Fruit fly (Drosophila melanogaster) whole organism, embryonic: ENCODE results near the gene CG43407.

Experiments
- Abd-B ChIP-seq: fragments of 200-800 bp; sonication (Bioruptor generic); optimal IDR thresholded peaks from 2 replicates; lab custom pipeline; 2018; ENCODE audit warnings: missing biosample characterization, mild to moderate bottlenecking, missing genetic modification characterization, moderate library complexity
- CG11504 ChIP-seq: fragments of 200-800 bp; sonication (Bioruptor generic); optimal IDR thresholded peaks from 3 replicates; lab custom pipeline; 2019; ENCODE audit warnings: missing biosample characterization, mild to moderate bottlenecking, missing genetic modification characterization, moderate library complexity
- CG15514 ChIP-seq: fragments of 200-800 bp; sonication (Bioruptor generic); optimal IDR thresholded peaks from 3 replicates; lab custom pipeline; 2017; ENCODE audit warnings: missing biosample characterization, missing genetic modification characterization, mild to moderate bottlenecking, moderate library complexity, missing genetic modification reagents
- CG1647 ChIP-seq: fragments of 200-800 bp; sonication (Bioruptor generic); optimal IDR thresholded peaks from 3 replicates; lab custom pipeline; 2016; ENCODE audit warnings: missing biosample characterization, missing genetic modification characterization
- CG16863 ChIP-seq: fragments of 200-800 bp; sonication (Bioruptor generic); optimal IDR thresholded peaks from 3 replicates; lab custom pipeline; 2016; ENCODE audit warnings: missing biosample characterization, missing genetic modification characterization
- CG17568 ChIP-seq: fragments of 200-800 bp; sonication (Bioruptor generic); optimal IDR thresholded peaks from 2 replicates; lab custom pipeline; 2018; ENCODE audit warnings: missing biosample characterization, mild to moderate bottlenecking, missing genetic modification characterization, moderate library complexity
- CG2199 ChIP-seq: fragments of 200-800 bp; sonication (Bioruptor generic); IDR thresholded peaks from 3 replicates; pipeline ENCODE4 v1.3.6; 2022; ENCODE audit warnings: missing biosample characterization, missing genetic modification characterization
- CG3726 ChIP-seq: fragments of 200-800 bp; sonication (Bioruptor generic); IDR thresholded peaks from 3 replicates; pipeline ENCODE4, ENCODE4 v1.3.6; 2022; ENCODE audit warnings: missing biosample characterization, missing genetic modification characterization
- CG42726 ChIP-seq: fragments of 200-800 bp; sonication (Bioruptor generic); IDR thresholded peaks from 2 replicates; pipeline ENCODE4 v1.3.6; 2022; ENCODE audit warnings: missing biosample characterization, missing genetic modification characterization; ENCODE audit not compliant: partially characterized antibody
- CG4282 ChIP-seq: fragments of 200-800 bp; sonication (Bioruptor generic); optimal IDR thresholded peaks from 2 replicates; lab custom pipeline; 2016; ENCODE audit warnings: missing biosample characterization, missing genetic modification characterization
- CG43689 ChIP-seq: fragments of 200-800 bp; sonication (Bioruptor generic); IDR thresholded peaks from 2 replicates; pipeline ENCODE4 v1.3.6; 2022; ENCODE audit warnings: missing biosample characterization, missing genetic modification characterization
- CG4730 ChIP-seq: fragments of 200-800 bp; sonication (Bioruptor generic); IDR thresholded peaks from 2 replicates; pipeline ENCODE4 v1.3.6; 2022; ENCODE audit warnings: missing biosample characterization, missing genetic modification characterization
- CG4820 ChIP-seq: fragments of 200-800 bp; sonication (Bioruptor generic); optimal IDR thresholded peaks from 3 replicates; lab custom pipeline; 2016; ENCODE audit warnings: missing biosample characterization, missing genetic modification characterization
- CG6654 ChIP-seq: fragments of 200-800 bp; sonication (Bioruptor generic); optimal IDR thresholded peaks from 2 replicates; lab custom pipeline; 2017; ENCODE audit warnings: missing biosample characterization, mild to moderate bottlenecking, missing genetic modification characterization
- CG6689 ChIP-seq: fragments of 200-800 bp; sonication (Bioruptor generic); IDR thresholded peaks from 2 replicates; pipeline ENCODE4 v1.3.6; 2022; ENCODE audit warnings: missing biosample characterization, missing genetic modification characterization
- CG7987 ChIP-seq: fragments of 200-800 bp; sonication (Bioruptor generic); optimal IDR thresholded peaks from 2 replicates; lab custom pipeline; 2018; ENCODE audit warnings: missing biosample characterization, mild to moderate bottlenecking, missing genetic modification characterization, moderate library complexity
- CG8359 ChIP-seq: fragments of 200-800 bp; sonication (Bioruptor generic); optimal IDR thresholded peaks from 2 replicates; lab custom pipeline; 2017; ENCODE audit warnings: missing biosample characterization, mild to moderate bottlenecking, missing genetic modification characterization, borderline replicate concordance
- Chrac-16 ChIP-seq: fragments of 200-800 bp; sonication (Bioruptor generic); optimal IDR thresholded peaks from 3 replicates; lab custom pipeline; 2016; ENCODE audit warnings: missing biosample characterization, missing genetic modification characterization
- D19B ChIP-seq: fragments of 200-800 bp; sonication (Bioruptor generic); optimal IDR thresholded peaks from 2 replicates; lab custom pipeline; 2017; ENCODE audit warnings: missing biosample characterization, mild to moderate bottlenecking, missing genetic modification characterization
- Doc2 ChIP-seq: fragments of 200-800 bp; sonication (Bioruptor generic); IDR thresholded peaks from 2 replicates; pipeline ENCODE4 v1.3.6; 2022; ENCODE audit warnings: missing biosample characterization, missing genetic modification characterization
- Dp ChIP-seq: fragments of 200-800 bp; sonication (Bioruptor generic); optimal IDR thresholded peaks from 2 replicates; lab custom pipeline; 2018; ENCODE audit warnings: missing biosample characterization, mild to moderate bottlenecking, missing genetic modification characterization, moderate library complexity
- NK7.1 ChIP-seq: fragments of 200-800 bp; sonication (Bioruptor generic); optimal IDR thresholded peaks from 3 replicates; lab custom pipeline; 2016; ENCODE audit warnings: missing biosample characterization, missing genetic modification characterization
- Neu2 ChIP-seq: fragments of 200-800 bp; sonication (Bioruptor generic); optimal IDR thresholded peaks from 3 replicates; lab custom pipeline; 2016; ENCODE audit warnings: missing biosample characterization, missing genetic modification characterization, borderline replicate concordance
- Opbp ChIP-seq: fragments of 200-800 bp; sonication (Bioruptor generic); IDR thresholded peaks from 3 replicates; pipeline ENCODE4 v1.3.6; 2022; ENCODE audit warnings: missing biosample characterization, missing genetic modification characterization; ENCODE audit not compliant: partially characterized antibody
- Optix ChIP-seq: fragments of 200-800 bp; sonication (Bioruptor generic); IDR thresholded peaks from 3 replicates; pipeline ENCODE4 v1.3.6; 2022; ENCODE audit warnings: missing biosample characterization, missing genetic modification characterization
- Poxn ChIP-seq: fragments of 200-800 bp; sonication (Bioruptor generic); IDR thresholded peaks from 2 replicates; pipeline ENCODE4 v1.3.6; 2022; ENCODE audit warnings: missing biosample characterization, missing genetic modification characterization
- Rx ChIP-seq: fragments of 200-800 bp; sonication (Bioruptor generic); IDR thresholded peaks from 2 replicates; pipeline ENCODE4 v1.3.6; 2022; ENCODE audit warnings: missing biosample characterization, missing genetic modification characterization
- Six4 ChIP-seq: fragments of 200-800 bp; sonication (Bioruptor generic); optimal IDR thresholded peaks from 2 replicates; lab custom pipeline; 2016; ENCODE audit warnings: missing biosample characterization, missing genetic modification characterization
- Sox100B ChIP-seq: fragments of 200-800 bp; sonication (Bioruptor generic); optimal IDR thresholded peaks from 3 replicates; lab custom pipeline; 2018; ENCODE audit warnings: missing biosample characterization, mild to moderate bottlenecking, missing genetic modification characterization
- danr ChIP-seq: fragments of 200-800 bp; sonication (Bioruptor generic); IDR thresholded peaks from 2 replicates; pipeline ENCODE4 v1.3.6; 2022; ENCODE audit warnings: missing biosample characterization, missing genetic modification characterization
- en ChIP-seq: fragments of 200-800 bp; sonication (Bioruptor generic); optimal IDR thresholded peaks from 2 replicates; lab custom pipeline; 2016; ENCODE audit warnings: missing biosample characterization, missing genetic modification characterization
- exex ChIP-seq: fragments of 200-800 bp; sonication (Bioruptor generic); optimal IDR thresholded peaks from 4 replicates; lab custom pipeline; 2018; ENCODE audit warnings: missing biosample characterization, mild to moderate bottlenecking, missing genetic modification characterization, moderate library complexity
- gce ChIP-seq: fragments of 200-800 bp; sonication (Bioruptor generic); IDR thresholded peaks from 3 replicates; pipeline ENCODE4 v1.3.6; 2022; ENCODE audit warnings: missing biosample characterization, missing genetic modification characterization
- grau ChIP-seq: fragments of 200-800 bp; optimal IDR thresholded peaks from 3 replicates; lab custom pipeline; 2019; ENCODE audit warnings: missing biosample characterization, mild to moderate bottlenecking, missing genetic modification characterization, moderate library complexity
- h ChIP-seq: fragments of >200 bp; optimal IDR thresholded peaks from 2 replicates; lab custom pipeline; 2017
- insv ChIP-seq, 2 experiments: fragments of 200-800 bp; sonication (Bioruptor generic); optimal IDR thresholded peaks; 3 replicates each; lab custom pipeline; 2016 to 2018; ENCODE audit warnings: missing biosample characterization in 2 of 2, missing genetic modification characterization in 2 of 2
- jing ChIP-seq: fragments of 200-800 bp; sonication (Bioruptor generic); optimal IDR thresholded peaks from 2 replicates; lab custom pipeline; 2018; ENCODE audit warnings: missing biosample characterization, mild to moderate bottlenecking, missing genetic modification characterization
- kni ChIP-seq: fragments of 200-800 bp; sonication (Bioruptor generic); optimal IDR thresholded peaks from 3 replicates; lab custom pipeline; 2017; ENCODE audit warnings: mild to moderate bottlenecking, missing biosample characterization, missing genetic modification reagents, missing genetic modification characterization
- lab ChIP-seq: fragments of 200-800 bp; sonication (Bioruptor generic); optimal IDR thresholded peaks from 3 replicates; lab custom pipeline; 2017; ENCODE audit warnings: missing biosample characterization, missing genetic modification characterization, mild to moderate bottlenecking, moderate library complexity, missing genetic modification reagents
- lbe ChIP-seq: fragments of 200-800 bp; sonication (Bioruptor generic); optimal IDR thresholded peaks from 2 replicates; lab custom pipeline; 2016; ENCODE audit warnings: missing biosample characterization, mild to moderate bottlenecking, missing genetic modification characterization
- nmo ChIP-seq: fragments of 200-800 bp; sonication (Bioruptor generic); optimal IDR thresholded peaks from 2 replicates; lab custom pipeline; 2018; ENCODE audit warnings: missing biosample characterization, mild to moderate bottlenecking, missing genetic modification characterization, moderate library complexity
- nom ChIP-seq: fragments of 200-800 bp; sonication (Bioruptor generic); optimal IDR thresholded peaks from 2 replicates; lab custom pipeline; 2017; ENCODE audit warnings: missing biosample characterization, missing genetic modification characterization, mild to moderate bottlenecking, moderate library complexity, missing genetic modification reagents
- run ChIP-seq: fragments of 200-800 bp; sonication (Bioruptor generic); optimal IDR thresholded peaks from 3 replicates; lab custom pipeline; 2018; ENCODE audit warnings: missing biosample characterization, mild to moderate bottlenecking, missing genetic modification characterization
- shn ChIP-seq: fragments of 200-800 bp; sonication (Bioruptor generic); optimal IDR thresholded peaks from 3 replicates; lab custom pipeline; 2016; ENCODE audit warnings: missing biosample characterization, missing genetic modification characterization
- sim ChIP-seq: fragments of 200-800 bp; sonication (Bioruptor generic); IDR thresholded peaks from 2 replicates; pipeline ENCODE4 v1.3.6; 2022; ENCODE audit warnings: missing biosample characterization, missing genetic modification characterization
- slbo ChIP-seq: fragments of 200-800 bp; sonication (Bioruptor generic); IDR thresholded peaks from 2 replicates; pipeline ENCODE4 v1.3.6; 2022; ENCODE audit warnings: missing biosample characterization, missing genetic modification characterization
- ssp ChIP-seq: fragments of 200-800 bp; sonication (Bioruptor generic); IDR thresholded peaks from 2 replicates; pipeline ENCODE4 v1.3.6; 2022; ENCODE audit warnings: missing biosample characterization, missing genetic modification characterization
- tin ChIP-seq: fragments of 200-800 bp; sonication (Bioruptor generic); optimal IDR thresholded peaks from 3 replicates; lab custom pipeline; 2016; ENCODE audit warnings: missing biosample characterization, missing genetic modification characterization
- tna ChIP-seq: fragments of 200-800 bp; sonication (Bioruptor generic); IDR thresholded peaks from 2 replicates; pipeline ENCODE4 v1.3.6; 2022; ENCODE audit warnings: missing biosample characterization, missing genetic modification characterization; ENCODE audit not compliant: partially characterized antibody
- vfl ChIP-seq: fragments of 200-800 bp; sonication (Bioruptor generic); optimal IDR thresholded peaks from 2 replicates; lab custom pipeline; 2016; ENCODE audit warnings: missing biosample characterization, missing genetic modification characterization

Gene CG43407

DNA sequence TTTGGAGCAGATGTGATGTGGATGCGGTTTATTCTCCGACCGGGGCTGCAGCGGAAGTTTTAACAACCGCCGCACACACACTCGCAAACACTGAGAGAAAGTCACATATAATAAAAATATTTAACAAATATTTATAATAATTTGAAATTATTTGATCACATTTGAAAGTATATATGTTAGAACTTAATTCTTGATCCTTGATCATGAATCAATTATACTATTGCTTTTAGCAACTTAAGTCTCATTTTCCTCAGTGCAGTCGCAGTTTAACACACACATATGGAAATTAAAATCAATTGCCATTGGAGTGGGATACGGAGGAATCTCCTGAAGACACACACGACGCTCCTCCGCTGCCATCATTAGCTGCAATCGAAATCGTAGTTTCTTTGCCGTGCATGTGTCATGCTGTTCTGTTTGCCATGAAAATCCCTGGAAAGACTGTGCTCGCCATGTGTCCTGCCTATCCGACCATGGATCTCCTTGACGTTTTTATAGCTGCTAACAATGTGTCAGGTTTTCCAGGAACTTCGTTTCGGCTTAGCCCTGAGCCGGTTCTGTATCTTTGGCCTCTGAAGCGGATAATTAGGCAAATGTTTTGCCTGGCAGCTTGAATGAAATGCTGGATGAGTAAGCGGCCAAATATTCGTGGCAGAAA is 19.9 kb downstream of the CG43407 start (continued):
- TF ChIP-seq CG4282, result no peak
- 0 out of 2 replicates have a peak, but pooled peaks have one; percentile 31 for TF ChIP-seq CG43689 (GFP tag; lab: Robert Waterston, UW)
- no peak for TF ChIP-seq Doc2
- peak; percentile 64 for TF ChIP-seq Abd-B (GFP tag; lab: Kevin White, UChicago)
- TF ChIP-seq exex, result no peak
- peak; percentile 52 for TF ChIP-seq ssp (GFP tag; lab: Robert Waterston, UW)
- TF ChIP-seq Optix (GFP tag; lab: Robert Waterston, UW), result peak; percentile 51; the same call in 1 of the 3 replicates
- TF ChIP-seq danr (GFP tag; lab: Robert Waterston, UW), result 0 out of 2 replicates have a peak, but pooled peaks have one; percentile 10
- no peak for TF ChIP-seq Poxn (GFP tag; lab: Robert Waterston, UW)
- TF ChIP-seq jing (GFP tag; lab: Kevin White, UChicago), result peak; percentile 36
- TF ChIP-seq Neu2 (GFP tag; lab: Kevin White, UChicago), result no peak
- TF ChIP-seq CG6654 (GFP tag; lab: Kevin White, UChicago), result peak; percentile 14
- TF ChIP-seq Sox100B (GFP tag; lab: Kevin White, UChicago), result peak; percentile 70
- TF ChIP-seq CG11504 (tag; lab: Kevin White, UChicago), result peak; percentile 77
- TF ChIP-seq D19B, result no peak
- TF ChIP-seq nmo (GFP tag; lab: Kevin White, UChicago), result peak; percentile 84
- TF ChIP-seq CG8359 (GFP tag; lab: Kevin White, UChicago), result peak; percentile 70
- peak; percentile 77 for TF ChIP-seq Chrac-16
- TF ChIP-seq Rx (GFP tag; lab: Robert Waterston, UW), result 0 out of 2 replicates have a peak, but pooled peaks have one; percentile 43
- no peak for TF ChIP-seq CG15514 (GFP tag; lab: Kevin White, UChicago)
- no peak for TF ChIP-seq run (tag; lab: Kevin White, UChicago)
- peak; percentile 74 for TF ChIP-seq sim (GFP tag; lab: Robert Waterston, UW)
- TF ChIP-seq vfl, result no peak
- peak; percentile 44; the same call in 1 of the 3 replicates for TF ChIP-seq CG3726 (GFP tag; lab: Robert Waterston, UW)
- no peak for TF ChIP-seq shn (GFP tag; lab: Kevin White, UChicago)
- no peak for TF ChIP-seq tna (GFP tag; lab: Robert Waterston, UW)
- peak; percentile 74 for TF ChIP-seq grau (tag; lab: Kevin White, UChicago)
- peak; percentile 69 for TF ChIP-seq tin (GFP tag; lab: Kevin White, UChicago)
- peak; percentile 70 for TF ChIP-seq CG4820
- TF ChIP-seq gce (GFP tag; lab: Robert Waterston, UW), result peak; percentile 78
- TF ChIP-seq kni (GFP tag; lab: Kevin White, UChicago), result no peak
- peak; percentile 61 for TF ChIP-seq Six4 (GFP tag; lab: Kevin White, UChicago)
- peak; percentile 31 for TF ChIP-seq lab (GFP tag; lab: Kevin White, UChicago)
- no peak for TF ChIP-seq CG1647 (GFP tag; lab: Kevin White, UChicago)
- TF ChIP-seq CG17568, result peak; percentile 43
- TF ChIP-seq CG7987 (GFP tag; lab: Kevin White, UChicago), result no peak
- no peak for TF ChIP-seq insv (GFP tag; optimal IDR thresholded peaks at IDR 0.05; lab: Kevin White, UChicago)
- TF ChIP-seq CG2199 (GFP tag; lab: Robert Waterston, UW), result no peak
- no peak for TF ChIP-seq h (lab: Kevin White, UChicago)
- TF ChIP-seq CG4730 (GFP tag; lab: Robert Waterston, UW), result peak; percentile 35; the same call in 1 of the 2 replicates
- peak; percentile 56 for TF ChIP-seq nom (GFP tag; lab: Kevin White, UChicago)
- peak; percentile 53 for TF ChIP-seq lbe (GFP tag; lab: Kevin White, UChicago)
- TF ChIP-seq CG16863 (GFP tag; lab: Kevin White, UChicago), result no peak
- no peak for TF ChIP-seq slbo
- no peak for TF ChIP-seq CG42726 (GFP tag; lab: Robert Waterston, UW)
- no peak for TF ChIP-seq Opbp (GFP tag; lab: Robert Waterston, UW)
- peak; percentile 84 for TF ChIP-seq CG6689 (GFP tag; lab: Robert Waterston, UW)
- no peak for TF ChIP-seq NK7.1 (GFP tag; lab: Kevin White, UChicago)
- no peak for TF ChIP-seq Dp (GFP tag; lab: Kevin White, UChicago)
- TF ChIP-seq en (GFP tag; lab: Kevin White, UChicago), result no peak
